Fruit fly (Drosophila melanogaster): ENCODE results near the gene CG5131.

The CG5131 gene

DNA sequence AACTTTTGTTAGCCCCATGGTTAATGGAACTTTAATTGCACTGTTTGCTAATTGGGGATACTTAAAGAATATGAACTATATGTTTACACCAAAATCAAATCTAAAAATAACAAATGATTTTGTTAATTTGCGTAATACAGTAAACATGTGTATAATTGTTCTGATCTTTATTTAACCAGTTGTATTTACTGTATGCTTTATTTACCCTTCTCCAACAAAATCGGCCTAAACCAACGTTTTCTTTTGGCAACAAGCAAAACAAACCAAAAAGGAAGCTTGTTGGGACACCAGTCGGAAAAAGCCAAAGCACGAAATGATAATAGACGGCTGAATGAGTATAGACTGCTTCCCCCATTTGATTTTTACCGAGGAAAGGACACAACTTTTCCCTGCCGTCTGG lies 13.7 kb upstream of the CG5131 start (continued):
- TF ChIP-seq lola (GFP tag; optimal IDR thresholded peaks at IDR 0.05): no peak
- TF ChIP-seq Nf-YC (tag; optimal IDR thresholded peaks at IDR 0.05): no peak
- peak; percentile 14 for TF ChIP-seq CG3163 (GFP tag; optimal IDR thresholded peaks at IDR 0.05)
- TF ChIP-seq CG33557 (GFP tag; optimal IDR thresholded peaks at IDR 0.05): no peak
- TF ChIP-seq Hr51 (GFP tag; optimal IDR thresholded peaks at IDR 0.05): peak in 1 of 2 experiments; percentile 9
- no peak for TF ChIP-seq Spps (tag; optimal IDR thresholded peaks at IDR 0.05)
- TF ChIP-seq CG11560 (tag; IDR thresholded peaks at IDR 0.05): no peak; the same call in 2 of the 3 replicates
- peak; percentile 93 for TF ChIP-seq gro (GFP tag; optimal IDR thresholded peaks at IDR 0.05)
- TF ChIP-seq CG10654 (GFP tag; optimal IDR thresholded peaks at IDR 0.05): no peak
- peak; percentile 19; the same call in 1 of the 3 replicates for TF ChIP-seq B-H1 (GFP tag; IDR thresholded peaks at IDR 0.05)
- peak; percentile 55 for TF ChIP-seq CHES-1-like (GFP tag; optimal IDR thresholded peaks at IDR 0.05)
- TF ChIP-seq CG11696 (GFP tag; IDR thresholded peaks at IDR 0.05): peak; percentile 56; the same call in 1 of the 2 replicates
- TF ChIP-seq nau (GFP tag; optimal IDR thresholded peaks at IDR 0.05): peak; percentile 26
- peak; percentile 86 for TF ChIP-seq schlank (tag; optimal IDR thresholded peaks at IDR 0.05)
- TF ChIP-seq trem (tag; optimal IDR thresholded peaks at IDR 0.05): no peak
- no peak for TF ChIP-seq cad (GFP tag; optimal IDR thresholded peaks at IDR 0.05)
- no peak for TF ChIP-seq CG14441 (GFP tag; IDR thresholded peaks at IDR 0.05)
- no peak for TF ChIP-seq slbo (GFP tag; IDR thresholded peaks at IDR 0.05)
- no peak for TF ChIP-seq D19A (tag; optimal IDR thresholded peaks at IDR 0.05)
- TF ChIP-seq sug (tag; optimal IDR thresholded peaks at IDR 0.05): peak; percentile 66
- no peak for TF ChIP-seq CG12236 (GFP tag; optimal IDR thresholded peaks at IDR 0.05)
- TF ChIP-seq exex (tag; optimal IDR thresholded peaks at IDR 0.05): peak; percentile 33
- TF ChIP-seq hkb (optimal IDR thresholded peaks at IDR 0.05): no peak
- peak; percentile 65 for TF ChIP-seq hkb (GFP tag; IDR thresholded peaks at IDR 0.05)
- TF ChIP-seq CG17361 (GFP tag; IDR thresholded peaks at IDR 0.05): no peak
- no peak for TF ChIP-seq CG17328 (GFP tag; IDR thresholded peaks at IDR 0.05)
- TF ChIP-seq fd64A (GFP tag; optimal IDR thresholded peaks at IDR 0.05): no peak
- TF ChIP-seq br (optimal IDR thresholded peaks at IDR 0.05): no peak
- TF ChIP-seq lbe (GFP tag; optimal IDR thresholded peaks at IDR 0.05): no peak
- no peak for TF ChIP-seq twi (tag; optimal IDR thresholded peaks at IDR 0.05)
- no peak for TF ChIP-seq croc (GFP tag; conservative IDR thresholded peaks at IDR 0.05)
- peak; percentile 64 for TF ChIP-seq CG1233 (GFP tag; optimal IDR thresholded peaks at IDR 0.05)
- TF ChIP-seq Xbp1 (GFP tag; optimal IDR thresholded peaks at IDR 0.05): no peak
- TF ChIP-seq Hr78 (GFP tag; optimal IDR thresholded peaks at IDR 0.05): no peak
- TF ChIP-seq ranshi (GFP tag; IDR thresholded peaks at IDR 0.05): peak; percentile 32; the same call in 1 of the 2 replicates
- TF ChIP-seq az2 (GFP tag; optimal IDR thresholded peaks at IDR 0.05): no peak
- no peak for TF ChIP-seq Lhr (GFP tag; optimal IDR thresholded peaks at IDR 0.05)
- TF ChIP-seq kni (GFP tag; optimal IDR thresholded peaks at IDR 0.05): no peak
- TF ChIP-seq Sry-β (GFP tag; optimal IDR thresholded peaks at IDR 0.05): no peak
- TF ChIP-seq CG17568 (GFP tag; optimal IDR thresholded peaks at IDR 0.05): peak; percentile 70
- peak; percentile 62 for TF ChIP-seq cwo (GFP tag; optimal IDR thresholded peaks at IDR 0.05)
- TF ChIP-seq CG4328 (GFP tag; optimal IDR thresholded peaks at IDR 0.05): no peak
- no peak for TF ChIP-seq CG17186 (GFP tag; optimal IDR thresholded peaks at IDR 0.05)
- TF ChIP-seq run (tag; optimal IDR thresholded peaks at IDR 0.05): no peak
- no peak for TF ChIP-seq CG2875 (GFP tag; optimal IDR thresholded peaks at IDR 0.05)
- no peak for TF ChIP-seq CG15479 (GFP tag; optimal IDR thresholded peaks at IDR 0.05)
- TF ChIP-seq Dref (GFP tag; IDR thresholded peaks at IDR 0.05): no peak
- no peak for TF ChIP-seq HmgD (GFP tag; optimal IDR thresholded peaks at IDR 0.05)
- TF ChIP-seq Meics (GFP tag; optimal IDR thresholded peaks at IDR 0.05): peak; percentile 84
- no peak for TF ChIP-seq CG42726 (GFP tag; IDR thresholded peaks at IDR 0.05; ENCODE audit: partially characterized antibody)
- no peak for TF ChIP-seq pum (GFP tag; optimal IDR thresholded peaks at IDR 0.05)
